Worm (Caenorhabditis elegans) whole organism, L4 larva: ENCODE results near the gene C15H9.4.
A peak's percentile ranks its signal among the peaks of the same experiment; 100 is the strongest.

Experiments used
- F26F4.8 ChIP-seq: fragments of 200-800 bp; sonication (Bioruptor generic); conservative IDR thresholded peaks from 2 replicates; pipeline ENCODE4 v1.3.6; 2022; ENCODE audit warnings: missing genetic modification characterization, missing compliant biosample characterization
- mes-2 ChIP-seq: sonication (generic microtip); optimal IDR thresholded peaks from 2 replicates; lab custom pipeline; 2016; ENCODE audit warnings: missing genotype, mild to moderate bottlenecking, missing genetic modification characterization, missing compliant biosample characterization; ENCODE audit not compliant: poor library complexity, severe bottlenecking
- nhr-11 ChIP-seq: fragments of 150-350 bp; optimal IDR thresholded peaks from 2 replicates; lab custom pipeline; 2014; ENCODE audit warnings: missing biosample characterization, missing genetic modification characterization
- nhr-28 ChIP-seq: fragments of 150-350 bp; optimal IDR thresholded peaks from 2 replicates; lab custom pipeline; 2014; ENCODE audit warnings: missing biosample characterization, missing genetic modification characterization
- nhr-6 ChIP-seq: fragments of 150-350 bp; optimal IDR thresholded peaks from 2 replicates; lab custom pipeline; 2014; ENCODE audit warnings: missing biosample characterization, missing genetic modification characterization
- set-16 ChIP-seq: fragments of 200-800 bp; sonication (Bioruptor generic); IDR thresholded peaks from 2 replicates; pipeline ENCODE4 v1.3.6; 2022; ENCODE audit warnings: missing genetic modification reagents, missing genetic modification characterization, missing compliant biosample characterization
- unc-39 ChIP-seq: sonication (generic microtip); optimal IDR thresholded peaks from 2 replicates; lab custom pipeline; 2017; ENCODE audit warnings: missing biosample characterization, missing genetic modification characterization

- TF ChIP-seq nhr-11 (tag; lab: Kevin White, UChicago) = no peak
- TF ChIP-seq F26F4.8 = no peak
- peak; percentile 9 for TF ChIP-seq nhr-28
- TF ChIP-seq unc-39 (tag; lab: Kevin White, UChicago) = no peak
- TF ChIP-seq mes-2 (tag; lab: Kevin White, UChicago) = no peak
- TF ChIP-seq set-16 = no peak
- TF ChIP-seq nhr-6 = no peak
These were observed 20.8 kb downstream of the C15H9.4 start, which contains the start of gene C15H9.2 for ce11 chrX:6118086-6118825.
